Fruit fly (Drosophila melanogaster): ENCODE data around the gene alpha-PheRS.

The alpha-PheRS gene

DNA sequence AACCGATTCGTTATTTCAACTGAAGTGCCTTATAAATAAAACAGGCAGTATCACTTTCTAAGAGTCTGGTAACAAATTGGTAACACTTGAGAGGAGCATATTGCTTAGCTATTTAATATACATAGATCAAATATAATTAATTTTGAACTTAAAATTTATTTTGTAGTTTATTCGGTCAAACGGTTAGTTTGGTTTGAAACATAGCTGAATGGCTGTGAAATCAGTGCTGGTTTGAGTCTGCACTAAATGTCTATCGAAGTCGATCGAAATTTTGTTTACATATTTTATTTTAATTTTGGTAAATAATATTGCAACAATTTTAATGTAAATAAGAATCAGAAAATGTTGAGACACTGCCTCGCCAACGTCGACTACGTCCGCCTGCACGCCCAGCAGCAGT, 3.2 kb upstream of the alpha-PheRS start, which contains the start of gene CG10959:
TSS of gene CG10959 (plus strand) at position 228 of the 400 bp plus-strand sequence.
- TF ChIP-seq kay (GFP tag; ENCODE audit: borderline replicate concordance) (no peak), Mnt (GFP tag; optimal IDR thresholded peaks at IDR 0.05) (no peak), Crg-1 (GFP tag; optimal IDR thresholded peaks at IDR 0.05) (no peak)

DNA sequence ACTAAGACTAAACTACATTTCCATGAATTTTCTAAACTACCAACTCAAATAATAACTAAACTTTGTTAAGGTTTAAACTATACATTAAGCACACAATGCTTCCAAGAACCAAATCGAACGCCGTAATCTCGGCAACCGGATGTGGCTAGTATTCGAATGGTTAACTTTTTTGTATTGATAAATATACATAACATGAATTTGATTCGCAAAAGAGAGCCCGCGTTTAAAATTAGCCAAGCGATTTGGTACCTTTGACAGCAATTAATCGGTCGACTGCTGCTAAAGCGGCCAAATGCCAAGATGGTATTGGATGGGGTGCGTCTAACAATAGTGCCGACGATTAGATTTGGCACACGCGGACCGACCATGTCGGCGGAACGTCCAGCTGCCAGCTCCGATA, 2.2 kb upstream of the alpha-PheRS start, which contains the start of gene CG15336:
TSS of gene CG15336 (plus strand) at position 301 of the 400 bp plus-strand sequence.
- TF ChIP-seq ovo (GFP tag; optimal IDR thresholded peaks at IDR 0.05): no peak
- TF ChIP-seq kay (GFP tag; ENCODE audit: borderline replicate concordance): no peak
- no peak for TF ChIP-seq cic (GFP tag; optimal IDR thresholded peaks at IDR 0.05)

DNA sequence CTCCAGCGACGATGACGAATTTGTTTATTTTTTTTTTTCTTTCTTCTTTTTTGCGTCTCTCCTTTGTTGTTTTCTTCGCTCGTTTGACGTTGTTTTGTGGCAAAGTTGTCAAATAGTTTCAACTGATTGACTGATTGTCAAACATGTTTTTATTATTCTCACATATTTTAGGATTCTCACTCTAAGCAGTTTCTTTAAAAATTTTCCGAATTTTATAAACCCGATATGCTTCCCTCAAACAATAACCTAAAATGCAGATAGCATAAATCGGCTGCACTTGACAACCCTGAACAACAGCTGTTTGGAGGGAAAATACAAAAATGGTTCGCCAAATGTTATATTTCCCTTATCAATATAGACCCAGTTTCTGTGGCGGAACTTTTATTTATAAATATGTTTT, 1.9 kb downstream of the alpha-PheRS start, which contains the start of gene CG17982:
TSS of gene CG17982 (minus strand) at position 299 of the 400 bp plus-strand sequence.
- TF ChIP-seq CG7101 (tag; optimal IDR thresholded peaks at IDR 0.05) (peak; percentile 95), ovo (GFP tag; optimal IDR thresholded peaks at IDR 0.05) (peak; percentile 67), bab1 (GFP tag; optimal IDR thresholded peaks at IDR 0.05) (peak; percentile 99), kay (GFP tag; ENCODE audit: borderline replicate concordance) (no peak), CG33017 (tag; optimal IDR thresholded peaks at IDR 0.05) (peak; percentile 83), Clk (GFP tag; optimal IDR thresholded peaks at IDR 0.05) (peak; percentile 30), pad (GFP tag; optimal IDR thresholded peaks at IDR 0.05) (peak; percentile 80), CG11617 (GFP tag; optimal IDR thresholded peaks at IDR 0.05) (peak; percentile 94), toe (GFP tag; optimal IDR thresholded peaks at IDR 0.05) (peak; percentile 87), Crg-1 (GFP tag; optimal IDR thresholded peaks at IDR 0.05) (peak; percentile 85), CG1620 (GFP tag; optimal IDR thresholded peaks at IDR 0.05) (peak; percentile 93), CG12768 (GFP tag; optimal IDR thresholded peaks at IDR 0.05) (peak; percentile 83), cic (GFP tag; optimal IDR thresholded peaks at IDR 0.05) (peak; percentile 42), tj (GFP tag; optimal IDR thresholded peaks at IDR 0.05) (peak; percentile 81), CG5204 (GFP tag; optimal IDR thresholded peaks at IDR 0.05) (peak; percentile 82), CG7045 (GFP tag; optimal IDR thresholded peaks at IDR 0.05) (peak; percentile 78), Mnt (GFP tag; optimal IDR thresholded peaks at IDR 0.05) (peak; percentile 90), CG14711 (tag; optimal IDR thresholded peaks at IDR 0.05) (peak; percentile 100), Hr96 (GFP tag; optimal IDR thresholded peaks at IDR 0.05) (no peak), cnc (optimal IDR thresholded peaks at IDR 0.05) (no peak)

- TF ChIP-seq CG14711 (tag; optimal IDR thresholded peaks at IDR 0.05): peak; percentile 22
- TF ChIP-seq CG33017 (tag; optimal IDR thresholded peaks at IDR 0.05): peak; percentile 18
- no peak for TF ChIP-seq ovo (GFP tag; optimal IDR thresholded peaks at IDR 0.05)
These were observed 3.3 kb downstream of the alpha-PheRS start, which contains the start of gene Smox for dm6 chrX:8142067-8142462. Gene Smox, minus strand, starts transcription at chrX:8142279.

DNA sequence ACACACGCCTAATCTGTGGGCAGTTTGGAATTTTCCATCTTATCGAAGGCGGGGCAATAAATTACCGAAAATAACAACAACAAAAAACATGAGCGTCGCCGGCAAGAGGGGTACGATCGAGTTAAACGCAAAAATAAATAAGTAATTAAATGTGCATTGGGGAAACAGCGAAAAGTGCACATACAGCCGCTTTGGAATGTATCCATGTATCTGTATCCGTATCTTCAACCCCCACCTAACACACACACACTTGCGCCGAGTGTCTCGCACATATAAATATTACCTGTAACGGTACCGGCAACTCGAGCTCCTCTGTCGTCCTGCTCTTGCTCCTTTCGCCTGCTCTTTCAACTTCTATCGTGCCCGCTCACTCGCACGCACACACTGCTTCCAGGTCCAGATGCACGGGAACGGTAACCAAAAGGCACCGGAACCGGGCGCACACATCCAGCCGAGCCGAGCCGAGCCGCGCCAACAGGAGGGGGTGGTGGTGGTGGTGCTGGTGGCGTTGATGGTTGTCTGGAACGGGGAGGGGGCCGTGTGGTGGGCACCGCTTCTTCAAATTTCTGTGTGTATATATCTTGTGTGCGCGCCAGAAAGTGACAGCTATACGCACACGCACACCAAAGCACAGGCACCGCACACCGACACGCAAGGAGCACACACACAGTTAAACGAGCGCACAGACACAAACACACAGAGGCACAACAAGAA, 3.9 kb downstream of the alpha-PheRS start:
- TF ChIP-seq CG7101 (tag; optimal IDR thresholded peaks at IDR 0.05): peak; percentile 16
- no peak for TF ChIP-seq Hr96 (GFP tag; optimal IDR thresholded peaks at IDR 0.05)
- peak; percentile 98 for TF ChIP-seq pad (GFP tag; optimal IDR thresholded peaks at IDR 0.05)
- TF ChIP-seq Crg-1 (GFP tag; optimal IDR thresholded peaks at IDR 0.05): peak; percentile 8
- TF ChIP-seq CG11617 (GFP tag; optimal IDR thresholded peaks at IDR 0.05): peak; percentile 57
- peak; percentile 97 for TF ChIP-seq ovo (GFP tag; optimal IDR thresholded peaks at IDR 0.05)
- no peak for TF ChIP-seq bab1 (GFP tag; optimal IDR thresholded peaks at IDR 0.05)
- peak; percentile 84 for TF ChIP-seq tj (GFP tag; optimal IDR thresholded peaks at IDR 0.05)
- TF ChIP-seq Mnt (GFP tag; optimal IDR thresholded peaks at IDR 0.05): peak; percentile 44
- TF ChIP-seq CG14711 (tag; optimal IDR thresholded peaks at IDR 0.05): no peak
- TF ChIP-seq cic (GFP tag; optimal IDR thresholded peaks at IDR 0.05): peak; percentile 43
- peak; percentile 38 for TF ChIP-seq CG12768 (GFP tag; optimal IDR thresholded peaks at IDR 0.05)

- no peak for TF ChIP-seq pad (GFP tag; optimal IDR thresholded peaks at IDR 0.05)
- no peak for TF ChIP-seq CG1620 (GFP tag; optimal IDR thresholded peaks at IDR 0.05)
- TF ChIP-seq CG7101 (tag; optimal IDR thresholded peaks at IDR 0.05): no peak
- TF ChIP-seq Mnt (GFP tag; optimal IDR thresholded peaks at IDR 0.05): no peak
- TF ChIP-seq tj (GFP tag; optimal IDR thresholded peaks at IDR 0.05): no peak
These were observed 4.7 kb downstream of the alpha-PheRS start for dm6 chrX:8140707-8141106.

DNA sequence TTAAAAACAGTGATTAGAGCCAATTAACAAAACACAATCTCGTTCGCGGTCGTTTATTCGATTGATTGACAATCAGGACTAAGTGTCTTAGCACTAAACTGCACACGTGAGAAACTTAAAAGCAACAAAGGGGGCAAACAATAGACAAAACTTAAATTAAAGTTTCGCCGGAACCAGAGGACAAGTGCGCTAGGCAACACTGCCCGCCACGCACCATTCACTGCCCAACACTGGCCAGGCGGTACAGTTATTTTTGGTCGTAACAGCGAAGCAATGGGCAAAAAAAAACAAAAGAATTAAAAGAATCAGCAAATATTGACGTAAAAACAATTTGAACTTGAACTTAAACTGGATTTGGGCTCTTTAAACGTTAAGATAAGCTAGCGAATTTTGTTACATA, 8.1 kb downstream of the alpha-PheRS start:
- TF ChIP-seq kay (GFP tag; ENCODE audit: borderline replicate concordance) (no peak), CG1620 (GFP tag; optimal IDR thresholded peaks at IDR 0.05) (no peak), tj (GFP tag; optimal IDR thresholded peaks at IDR 0.05) (no peak), CG33017 (tag; optimal IDR thresholded peaks at IDR 0.05) (no peak), pad (GFP tag; optimal IDR thresholded peaks at IDR 0.05) (no peak), CG14711 (tag; optimal IDR thresholded peaks at IDR 0.05) (no peak), Mnt (GFP tag; optimal IDR thresholded peaks at IDR 0.05) (no peak), cnc (optimal IDR thresholded peaks at IDR 0.05) (no peak), bab1 (GFP tag; optimal IDR thresholded peaks at IDR 0.05) (no peak), Crg-1 (GFP tag; optimal IDR thresholded peaks at IDR 0.05) (no peak), toe (GFP tag; optimal IDR thresholded peaks at IDR 0.05) (no peak), ovo (GFP tag; optimal IDR thresholded peaks at IDR 0.05) (no peak), CG7101 (tag; optimal IDR thresholded peaks at IDR 0.05) (no peak), Clk (GFP tag; optimal IDR thresholded peaks at IDR 0.05) (no peak)
